Fruit fly (Drosophila melanogaster) whole organism, prepupa: Measurements from ENCODE around the gene prtp.

Source experiments
- CG10631 ChIP-seq: fragments of 200-800 bp; sonication (Bioruptor generic); optimal IDR thresholded peaks from 2 replicates; lab custom pipeline; 2016; ENCODE audit warnings: missing biosample characterization, missing genetic modification characterization
- CG16779 ChIP-seq: fragments of 200-800 bp; sonication (Bioruptor generic); optimal IDR thresholded peaks from 3 replicates; lab custom pipeline; 2017; ENCODE audit warnings: missing biosample characterization, mild to moderate bottlenecking, missing genetic modification characterization
- CG34406 ChIP-seq: fragments of 200-800 bp; sonication (Bioruptor generic); optimal IDR thresholded peaks from 3 replicates; lab custom pipeline; 2016; ENCODE audit warnings: missing biosample characterization, missing genetic modification characterization
- CG6163 ChIP-seq: fragments of 200-800 bp; sonication (Bioruptor generic); IDR thresholded peaks from 3 replicates; pipeline ENCODE4 v1.3.6; 2022; ENCODE audit warnings: missing biosample characterization, missing genetic modification characterization
- Lpt ChIP-seq: fragments of 200-800 bp; sonication (Bioruptor generic); optimal IDR thresholded peaks from 3 replicates; lab custom pipeline; 2016; ENCODE audit warnings: missing biosample characterization, missing genetic modification characterization
- esn ChIP-seq: fragments of 200-800 bp; sonication (Bioruptor generic); optimal IDR thresholded peaks from 2 replicates; lab custom pipeline; 2016; ENCODE audit warnings: missing biosample characterization, mild to moderate bottlenecking, missing genetic modification characterization, moderate library complexity
- lz ChIP-seq: fragments of 200-800 bp; sonication (Bioruptor generic); optimal IDR thresholded peaks from 3 replicates; lab custom pipeline; 2016; ENCODE audit warnings: missing biosample characterization, missing genetic modification characterization
- topi ChIP-seq: fragments of 200-800 bp; sonication (Bioruptor generic); optimal IDR thresholded peaks from 3 replicates; lab custom pipeline; 2016; ENCODE audit warnings: missing biosample characterization, missing genetic modification characterization

dm6 chrX:11720138-11720537 lies 3.6 kb downstream of the prtp start, which contains the start of gene Tango10:
- TF ChIP-seq topi (GFP tag; lab: Kevin White, UChicago) (peak; percentile 60), Lpt (GFP tag; lab: Kevin White, UChicago) (no peak), CG6163 (GFP tag; lab: Robert Waterston, UW) (peak; percentile 39; the same call in 1 of the 3 replicates), CG10631 (GFP tag; lab: Kevin White, UChicago) (peak; percentile 74), lz (peak; percentile 37), CG34406 (no peak), CG16779 (no peak), esn (peak; percentile 62)
